Fruit fly (Drosophila melanogaster): ENCODE measurements around the gene CG13875.
A peak's percentile ranks its signal among the peaks of the same experiment; 100 is the strongest.

The CG13875 gene

dm6 chr3L:224004-224951, 44.6 kb downstream of the CG13875 start (continued):
- TF ChIP-seq gfzf (GFP tag; optimal IDR thresholded peaks at IDR 0.05), result no peak
- TF ChIP-seq CG17568 (GFP tag; optimal IDR thresholded peaks at IDR 0.05), result no peak
- no peak for TF ChIP-seq HLH54F (GFP tag; optimal IDR thresholded peaks at IDR 0.05)
- TF ChIP-seq fd3F (GFP tag; optimal IDR thresholded peaks at IDR 0.05), result no peak
- TF ChIP-seq Sin3A (optimal IDR thresholded peaks at IDR 0.05), result no peak
- TF ChIP-seq Taf1 (GFP tag; IDR thresholded peaks at IDR 0.05), result 0 out of 2 replicates have a peak, but pooled peaks have one; percentile 19
- TF ChIP-seq z (GFP tag; IDR thresholded peaks at IDR 0.05), result peak; percentile 36; the same call in 1 of the 3 replicates
- TF ChIP-seq CG11696 (GFP tag; IDR thresholded peaks at IDR 0.05), result no peak
- no peak for TF ChIP-seq CG12104 (GFP tag; optimal IDR thresholded peaks at IDR 0.05)
- peak; percentile 1 for TF ChIP-seq CrebB (tag; optimal IDR thresholded peaks at IDR 0.05)
- TF ChIP-seq CG6791 (GFP tag; IDR thresholded peaks at IDR 0.05; ENCODE audit: partially characterized antibody), result peak; percentile 54; the same call in 2 of the 3 replicates
- TF ChIP-seq MBD-R2 (GFP tag; IDR thresholded peaks at IDR 0.05), result no peak
- TF ChIP-seq Hr51 (GFP tag; optimal IDR thresholded peaks at IDR 0.05), result no peak
- TF ChIP-seq CG18599 (GFP tag; optimal IDR thresholded peaks at IDR 0.05), result peak; percentile 28
- no peak for TF ChIP-seq CG1792 (GFP tag; optimal IDR thresholded peaks at IDR 0.05)
- no peak; the same call in 1 of the 2 replicates for TF ChIP-seq Scr (GFP tag; IDR thresholded peaks at IDR 0.05; ENCODE audit: partially characterized antibody)
- TF ChIP-seq Six4 (GFP tag; optimal IDR thresholded peaks at IDR 0.05), result no peak
- no peak for TF ChIP-seq ems (GFP tag; optimal IDR thresholded peaks at IDR 0.05)
- peak; percentile 43; the same call in 1 of the 2 replicates for TF ChIP-seq seq (GFP tag; IDR thresholded peaks at IDR 0.05)
- TF ChIP-seq odd (GFP tag; optimal IDR thresholded peaks at IDR 0.05), result no peak
- TF ChIP-seq phol (tag; optimal IDR thresholded peaks at IDR 0.05), result peak; percentile 97
- no peak for TF ChIP-seq CG6683 (GFP tag; optimal IDR thresholded peaks at IDR 0.05)
- peak in 1 of 2 experiments; percentile 46 for TF ChIP-seq crp (GFP tag; optimal IDR thresholded peaks at IDR 0.05)
- no peak for TF ChIP-seq Elba2 (GFP tag; optimal IDR thresholded peaks at IDR 0.05)
- TF ChIP-seq CG18619 (GFP tag; optimal IDR thresholded peaks at IDR 0.05), result peak; percentile 52
- TF ChIP-seq CG7928 (GFP tag; optimal IDR thresholded peaks at IDR 0.05), result no peak
- no peak for TF ChIP-seq Usf (GFP tag; optimal IDR thresholded peaks at IDR 0.05)
- TF ChIP-seq CG10321 (GFP tag; IDR thresholded peaks at IDR 0.05), result peak; percentile 96
- TF ChIP-seq CG4282 (GFP tag; optimal IDR thresholded peaks at IDR 0.05), result peak; percentile 42
- TF ChIP-seq Atf3 (GFP tag; optimal IDR thresholded peaks at IDR 0.05), result peak; percentile 1
- TF ChIP-seq CG7963 (GFP tag; IDR thresholded peaks at IDR 0.05; ENCODE audit: partially characterized antibody), result no peak
- TF ChIP-seq CG17385 (GFP tag; optimal IDR thresholded peaks at IDR 0.05), result no peak
- TF ChIP-seq CoRest (tag; optimal IDR thresholded peaks at IDR 0.05), result no peak
- no peak for TF ChIP-seq mam (GFP tag; optimal IDR thresholded peaks at IDR 0.05)
- no peak for TF ChIP-seq CG4424 (GFP tag; optimal IDR thresholded peaks at IDR 0.05)
- peak; percentile 55; the same call in 1 of the 2 replicates for TF ChIP-seq CG5953 (GFP tag; IDR thresholded peaks at IDR 0.05)
- TF ChIP-seq wor (GFP tag; IDR thresholded peaks at IDR 0.05), result no peak
- TF ChIP-seq Lpt (GFP tag; optimal IDR thresholded peaks at IDR 0.05), result no peak
- no peak for TF ChIP-seq eve (GFP tag; optimal IDR thresholded peaks at IDR 0.05)
- peak; percentile 21 for TF ChIP-seq CG13894 (tag; optimal IDR thresholded peaks at IDR 0.05)
- TF ChIP-seq CG2875 (GFP tag; optimal IDR thresholded peaks at IDR 0.05), result no peak
- TF ChIP-seq CG2120 (GFP tag; optimal IDR thresholded peaks at IDR 0.05), result no peak
- no peak for TF ChIP-seq hb (GFP tag; IDR thresholded peaks at IDR 0.05; ENCODE audit: partially characterized antibody)
- TF ChIP-seq CG11398 (GFP tag; optimal IDR thresholded peaks at IDR 0.05), result peak; percentile 36
- no peak for TF ChIP-seq CG18476 (GFP tag; optimal IDR thresholded peaks at IDR 0.05)
- TF ChIP-seq kah (GFP tag; optimal IDR thresholded peaks at IDR 0.05), result no peak
- TF ChIP-seq sens (GFP tag), result peak; percentile 75
- TF ChIP-seq gcm (GFP tag; optimal IDR thresholded peaks at IDR 0.05), result peak; percentile 52

Data from whole organism, embryonic.